Worm (Caenorhabditis elegans): ENCODE results near the gene Y7A9D.1.

DNA sequence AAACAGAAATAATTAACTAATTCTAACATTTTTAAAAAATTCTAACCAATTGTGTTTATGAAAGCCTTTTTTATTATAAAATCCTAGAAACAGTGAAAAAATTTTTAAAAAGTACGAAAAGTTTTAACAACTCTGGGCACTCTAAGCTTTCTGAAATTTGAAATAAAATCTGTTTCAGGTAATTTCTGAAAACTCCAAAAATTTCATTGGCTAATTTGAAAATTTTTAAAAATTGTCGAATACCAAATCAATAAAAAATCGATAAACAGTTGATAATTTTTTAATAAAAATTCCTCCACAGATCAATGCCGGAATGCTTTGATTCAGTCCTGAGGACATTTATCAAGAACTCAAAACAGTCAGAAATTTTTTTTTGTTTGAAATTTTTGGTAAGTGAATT is 11.7 kb upstream of the Y7A9D.1 start, which contains the start of gene Y65A5A.24:
- TF ChIP-seq tab-1 (GFP tag; IDR thresholded peaks at IDR 0.05) (no peak), ztf-29 (GFP tag; IDR thresholded peaks at IDR 0.05) (no peak), med-1 (GFP tag; optimal IDR thresholded peaks at IDR 0.05; ENCODE audit: insufficient read depth) (no peak)

All from whole organism, midembryonic.